Worm (Caenorhabditis elegans) whole organism, L3 larva: ENCODE measurements around the gene R02D5.9.

Source experiments
- fos-1 ChIP-seq: fragments of 150-350 bp; optimal IDR thresholded peaks from 2 replicates; lab custom pipeline; 2014; ENCODE audit warnings: missing biosample characterization, missing genetic modification characterization
- nhr-76 ChIP-seq: fragments of 150-350 bp; sonication (generic microtip); optimal IDR thresholded peaks from 5 replicates; lab custom pipeline; 2014; ENCODE audit warnings: missing biosample characterization, missing genetic modification characterization
- skn-1 ChIP-seq: fragments of 150-350 bp; optimal IDR thresholded peaks from 2 replicates; lab custom pipeline; 2014; ENCODE audit warnings: missing biosample characterization, missing genetic modification characterization
- ztf-11 ChIP-seq: fragments of 150-350 bp; optimal IDR thresholded peaks from 2 replicates; lab custom pipeline; 2014; ENCODE audit warnings: missing biosample characterization, missing genetic modification characterization

ce11 chrV:14523788-14524582, 13.1 kb upstream of the R02D5.9 start, which contains the start of gene ril-1:
- TF ChIP-seq fos-1 (tag; lab: Kevin White, UChicago) (no peak), skn-1 (tag; lab: Kevin White, UChicago) (no peak), nhr-76 (tag; lab: Kevin White, UChicago) (no peak), ztf-11 (tag; lab: Kevin White, UChicago) (no peak)
